Fruit fly (Drosophila melanogaster) whole organism, embryonic: ENCODE measurements around the gene Rnp4F.

Experiments used
- Abd-B ChIP-seq: fragments of 200-800 bp; sonication (Bioruptor generic); optimal IDR thresholded peaks from 2 replicates; lab custom pipeline; 2018; ENCODE audit warnings: missing biosample characterization, mild to moderate bottlenecking, missing genetic modification characterization, moderate library complexity
- Adf1 ChIP-seq: fragments of 200-800 bp; sonication (Bioruptor generic); IDR thresholded peaks from 2 replicates; pipeline ENCODE4 v1.3.6; 2022; ENCODE audit warnings: missing biosample characterization, missing genetic modification characterization
- Awh ChIP-seq: fragments of 200-800 bp; sonication (Bioruptor generic); IDR thresholded peaks from 2 replicates; pipeline ENCODE4, ENCODE4 v1.3.6; 2022; ENCODE audit warnings: missing biosample characterization, missing genetic modification characterization
- BEAF-32 ChIP-seq: fragments of 200-800 bp; sonication (Bioruptor generic); optimal IDR thresholded peaks from 3 replicates; lab custom pipeline; 2017; ENCODE audit warnings: missing biosample characterization, missing genetic modification characterization, mild to moderate bottlenecking, moderate library complexity, missing genetic modification reagents
- Bgb ChIP-seq: fragments of 200-800 bp; sonication (Bioruptor generic); IDR thresholded peaks from 2 replicates; pipeline ENCODE4 v1.3.6; 2022; ENCODE audit warnings: missing biosample characterization, missing genetic modification characterization; ENCODE audit not compliant: partially characterized antibody
- CG10274 ChIP-seq: fragments of 200-800 bp; sonication (Bioruptor generic); optimal IDR thresholded peaks from 3 replicates; lab custom pipeline; 2017; ENCODE audit warnings: missing biosample characterization, mild to moderate bottlenecking, missing genetic modification characterization
- CG10431 ChIP-seq: fragments of 200-800 bp; sonication (Bioruptor generic); optimal IDR thresholded peaks from 3 replicates; lab custom pipeline; 2018; ENCODE audit warnings: missing biosample characterization, mild to moderate bottlenecking, missing genetic modification characterization
- CG12071 ChIP-seq: fragments of 200-800 bp; sonication (Bioruptor generic); optimal IDR thresholded peaks from 3 replicates; lab custom pipeline; 2018; ENCODE audit warnings: missing biosample characterization, mild to moderate bottlenecking, missing genetic modification characterization
- CG12155 ChIP-seq: fragments of 200-800 bp; sonication (Bioruptor generic); optimal IDR thresholded peaks from 3 replicates; lab custom pipeline; 2016; ENCODE audit warnings: missing biosample characterization, missing genetic modification characterization
- CG1233 ChIP-seq: fragments of 200-800 bp; sonication (Bioruptor generic); optimal IDR thresholded peaks from 4 replicates; lab custom pipeline; 2018; ENCODE audit warnings: missing biosample characterization, mild to moderate bottlenecking, missing genetic modification characterization
- CG12659 ChIP-seq: fragments of 200-800 bp; sonication (Bioruptor generic); optimal IDR thresholded peaks from 3 replicates; lab custom pipeline; 2017; ENCODE audit warnings: mild to moderate bottlenecking, missing biosample characterization, missing genetic modification reagents, missing genetic modification characterization
- CG13894 ChIP-seq: fragments of 200-800 bp; sonication (Bioruptor generic); optimal IDR thresholded peaks from 3 replicates; lab custom pipeline; 2018; ENCODE audit warnings: missing biosample characterization, mild to moderate bottlenecking, missing genetic modification characterization, moderate library complexity
- CG14860 ChIP-seq: fragments of 200-800 bp; sonication (Bioruptor generic); IDR thresholded peaks from 3 replicates; pipeline ENCODE4 v1.3.6; 2022; ENCODE audit warnings: missing biosample characterization, missing genetic modification characterization; ENCODE audit not compliant: partially characterized antibody
- CG15479 ChIP-seq: fragments of 200-800 bp; sonication (Bioruptor generic); optimal IDR thresholded peaks from 3 replicates; lab custom pipeline; 2019; ENCODE audit warnings: missing biosample characterization, mild to moderate bottlenecking, missing genetic modification characterization, moderate library complexity
- CG1603 ChIP-seq: fragments of 200-800 bp; sonication (Bioruptor generic); optimal IDR thresholded peaks from 2 replicates; lab custom pipeline; 2019; ENCODE audit warnings: missing biosample characterization, mild to moderate bottlenecking, missing genetic modification characterization, moderate library complexity
- CG17612 ChIP-seq: fragments of 200-800 bp; sonication (Bioruptor generic); IDR thresholded peaks from 2 replicates; pipeline ENCODE4 v1.3.6; 2022; ENCODE audit warnings: missing biosample characterization, missing genetic modification characterization
- CG17829 ChIP-seq: fragments of 200-800 bp; optimal IDR thresholded peaks from 2 replicates; lab custom pipeline; 2019; ENCODE audit warnings: missing biosample characterization, mild to moderate bottlenecking, missing genetic modification characterization, moderate library complexity
- CG17912 ChIP-seq: fragments of 200-800 bp; sonication (Bioruptor generic); optimal IDR thresholded peaks from 2 replicates; lab custom pipeline; 2018; ENCODE audit warnings: missing biosample characterization, mild to moderate bottlenecking, missing genetic modification characterization
- CG2202 ChIP-seq: fragments of 200-800 bp; sonication (Bioruptor generic); optimal IDR thresholded peaks from 2 replicates; lab custom pipeline; 2018; ENCODE audit warnings: missing biosample characterization, mild to moderate bottlenecking, missing genetic modification characterization
- CG3281 ChIP-seq: fragments of 200-800 bp; sonication (Bioruptor generic); optimal IDR thresholded peaks from 3 replicates; lab custom pipeline; 2017; ENCODE audit warnings: missing biosample characterization, mild to moderate bottlenecking, missing genetic modification characterization
- CG4360 ChIP-seq: fragments of 200-800 bp; sonication (Bioruptor generic); IDR thresholded peaks from 2 replicates; pipeline ENCODE4 v1.3.6; 2022; ENCODE audit warnings: missing biosample characterization, missing genetic modification characterization
- CG5245 ChIP-seq: fragments of 200-800 bp; sonication (Bioruptor generic); optimal IDR thresholded peaks from 3 replicates; lab custom pipeline; 2016; ENCODE audit warnings: missing biosample characterization, missing genetic modification characterization
- CG6689 ChIP-seq: fragments of 200-800 bp; sonication (Bioruptor generic); IDR thresholded peaks from 2 replicates; pipeline ENCODE4 v1.3.6; 2022; ENCODE audit warnings: missing biosample characterization, missing genetic modification characterization
- CG6765 ChIP-seq: fragments of 200-800 bp; sonication (Bioruptor generic); optimal IDR thresholded peaks from 3 replicates; lab custom pipeline; 2017; ENCODE audit warnings: missing biosample characterization, mild to moderate bottlenecking, missing genetic modification characterization
- CG7556 ChIP-seq: fragments of 200-800 bp; sonication (Bioruptor generic); optimal IDR thresholded peaks from 2 replicates; lab custom pipeline; 2017; ENCODE audit warnings: missing biosample characterization, mild to moderate bottlenecking, missing genetic modification characterization
- CG7745 ChIP-seq: fragments of 200-800 bp; sonication (Bioruptor generic); optimal IDR thresholded peaks from 2 replicates; lab custom pipeline; 2018; ENCODE audit warnings: missing biosample characterization, mild to moderate bottlenecking, missing genetic modification characterization, moderate library complexity
- CG8765 ChIP-seq: fragments of 200-800 bp; sonication (Bioruptor generic); IDR thresholded peaks from 2 replicates; pipeline ENCODE4 v1.3.6; 2022; ENCODE audit warnings: missing biosample characterization, missing genetic modification characterization
- D ChIP-seq, 2 experiments: fragments of 200-800 bp in 1 of 2; fragments of >200 bp in 1 of 2; sonication (Bioruptor generic) in 1 of 2; optimal IDR thresholded peaks; 2 replicates in 1 of 2; 3 replicates in 1 of 2; lab custom pipeline; 2017; ENCODE audit warnings: mild to moderate bottlenecking in 1 of 2, missing biosample characterization in 1 of 2, missing genetic modification characterization in 1 of 2, missing genetic modification reagents in 1 of 2
- Dfd ChIP-seq, 2 experiments: fragments of >200 bp; optimal IDR thresholded peaks; 2 replicates each; lab custom pipeline; 2017; ENCODE audit warnings: missing biosample characterization in 2 of 2, missing genetic modification characterization in 2 of 2
- H2.0 ChIP-seq: fragments of 200-800 bp; sonication (Bioruptor generic); IDR thresholded peaks from 2 replicates; pipeline ENCODE4 v1.3.6; 2022; ENCODE audit warnings: missing biosample characterization, missing genetic modification characterization
- MESR4 ChIP-seq: fragments of 200-800 bp; sonication (Bioruptor generic); optimal IDR thresholded peaks from 2 replicates; lab custom pipeline; 2018; ENCODE audit warnings: missing biosample characterization, mild to moderate bottlenecking, missing genetic modification characterization, moderate library complexity
- MTF-1 ChIP-seq: fragments of 200-800 bp; sonication (Bioruptor generic); optimal IDR thresholded peaks from 2 replicates; lab custom pipeline; 2018; ENCODE audit warnings: missing biosample characterization, mild to moderate bottlenecking, missing genetic modification characterization, borderline replicate concordance
- Neu2 ChIP-seq: fragments of 200-800 bp; sonication (Bioruptor generic); optimal IDR thresholded peaks from 3 replicates; lab custom pipeline; 2016; ENCODE audit warnings: missing biosample characterization, missing genetic modification characterization, borderline replicate concordance
- Oli ChIP-seq: fragments of 200-800 bp; sonication (Bioruptor generic); optimal IDR thresholded peaks from 2 replicates; lab custom pipeline; 2018; ENCODE audit warnings: missing biosample characterization, mild to moderate bottlenecking, missing genetic modification characterization, moderate library complexity
- Rfx ChIP-seq: fragments of 200-800 bp; sonication (Bioruptor generic); IDR thresholded peaks from 2 replicates; pipeline ENCODE4 v1.3.6; 2022; ENCODE audit warnings: missing biosample characterization, missing genetic modification characterization
- Tbp ChIP-seq: fragments of >200 bp; optimal IDR thresholded peaks from 2 replicates; lab custom pipeline; 2018; ENCODE audit warnings: missing biosample characterization, missing genetic modification characterization
- Xbp1 ChIP-seq: fragments of 200-800 bp; sonication (Bioruptor generic); optimal IDR thresholded peaks from 3 replicates; lab custom pipeline; 2016; ENCODE audit warnings: missing biosample characterization, mild to moderate bottlenecking, missing genetic modification characterization
- al ChIP-seq: fragments of 200-800 bp; sonication (Bioruptor generic); IDR thresholded peaks from 2 replicates; pipeline ENCODE4 v1.3.6; 2022; ENCODE audit warnings: missing biosample characterization, missing genetic modification characterization
- croc ChIP-seq: fragments of 200-800 bp; sonication (Bioruptor generic); conservative IDR thresholded peaks from 3 replicates; pipeline ENCODE4 v1.3.6; 2022; ENCODE audit warnings: missing biosample characterization, missing genetic modification characterization
- da ChIP-seq: fragments of 200-800 bp; sonication (Bioruptor generic); optimal IDR thresholded peaks from 2 replicates; lab custom pipeline; 2016; ENCODE audit warnings: missing biosample characterization, missing genetic modification characterization
- ftz-f1 ChIP-seq: fragments of 200-800 bp; sonication (Bioruptor generic); optimal IDR thresholded peaks from 2 replicates; lab custom pipeline; 2016; ENCODE audit warnings: missing biosample characterization, missing genetic modification characterization
- gcm ChIP-seq: fragments of 200-800 bp; sonication (Bioruptor generic); optimal IDR thresholded peaks from 2 replicates; lab custom pipeline; 2019; ENCODE audit warnings: missing biosample characterization, mild to moderate bottlenecking, missing genetic modification characterization, moderate library complexity
- lola ChIP-seq, 3 experiments: fragments of >200 bp in 2 of 3; fragments of 200-800 bp in 1 of 3; sonication (Bioruptor generic) in 1 of 3; optimal IDR thresholded peaks; 2 replicates each; lab custom pipeline; 2017 to 2019; ENCODE audit warnings: missing biosample characterization in 3 of 3, missing genetic modification characterization in 3 of 3, mild to moderate bottlenecking in 1 of 3, moderate library complexity in 1 of 3
- peb ChIP-seq: fragments of 200-800 bp; sonication (Bioruptor generic); IDR thresholded peaks from 2 replicates; pipeline ENCODE4 v1.3.6; 2022; ENCODE audit warnings: missing biosample characterization, missing genetic modification characterization
- rib ChIP-seq: fragments of 200-800 bp; sonication (Bioruptor generic); IDR thresholded peaks from 2 replicates; pipeline ENCODE4 v1.3.6; 2022; ENCODE audit warnings: missing biosample characterization, missing genetic modification characterization
- sd ChIP-seq: fragments of 200-800 bp; sonication (Bioruptor generic); optimal IDR thresholded peaks from 3 replicates; lab custom pipeline; 2018; ENCODE audit warnings: missing biosample characterization, mild to moderate bottlenecking, missing genetic modification characterization, moderate library complexity
- sima ChIP-seq: fragments of 200-800 bp; sonication (Bioruptor generic); optimal IDR thresholded peaks from 2 replicates; lab custom pipeline; 2016; ENCODE audit warnings: missing biosample characterization, missing genetic modification characterization
- slp2 ChIP-seq: fragments of 200-800 bp; sonication (Bioruptor generic); optimal IDR thresholded peaks from 2 replicates; lab custom pipeline; 2016; ENCODE audit warnings: missing biosample characterization, missing genetic modification characterization
- wek ChIP-seq: fragments of 200-800 bp; sonication (Bioruptor generic); optimal IDR thresholded peaks from 3 replicates; lab custom pipeline; 2018; ENCODE audit warnings: missing biosample characterization, mild to moderate bottlenecking, missing genetic modification characterization, moderate library complexity
- zfh1 ChIP-seq: fragments of 200-800 bp; sonication (Bioruptor generic); IDR thresholded peaks from 3 replicates; pipeline ENCODE4 v1.3.6; 2022; ENCODE audit warnings: missing biosample characterization, missing genetic modification characterization

The Rnp4F gene

dm6 chrX:5357035-5357434, 34.5 kb upstream of the Rnp4F start (continued):
- TF ChIP-seq H2.0 (GFP tag; lab: Robert Waterston, UW) (no peak), CG2202 (tag; lab: Kevin White, UChicago) (no peak), Tbp (GFP tag; lab: Kevin White, UChicago) (no peak), CG12071 (GFP tag; lab: Kevin White, UChicago) (no peak), D (optimal IDR thresholded peaks at IDR 0.05; lab: Kevin White, UChicago) (no peak), D (GFP tag; optimal IDR thresholded peaks at IDR 0.05; lab: Kevin White, UChicago) (no peak), CG4360 (GFP tag; lab: Robert Waterston, UW) (no peak), lola (GFP tag; optimal IDR thresholded peaks at IDR 0.05; lab: Kevin White, UChicago) (no peak), CG7745 (tag; lab: Kevin White, UChicago) (no peak), CG6765 (GFP tag; lab: Kevin White, UChicago) (no peak), CG15479 (GFP tag; lab: Kevin White, UChicago) (no peak), CG10431 (GFP tag; lab: Kevin White, UChicago) (no peak), CG3281 (no peak), da (GFP tag; lab: Kevin White, UChicago) (no peak), zfh1 (GFP tag; lab: Robert Waterston, UW) (no peak), Awh (GFP tag; lab: Robert Waterston, UW) (no peak), al (0 out of 2 replicates have a peak, but pooled peaks have one; percentile 20), CG12659 (GFP tag; lab: Kevin White, UChicago) (no peak), Abd-B (no peak), CG17829 (tag; lab: Kevin White, UChicago) (no peak), Rfx (GFP tag; lab: Robert Waterston, UW) (peak; percentile 37; the same call in 1 of the 2 replicates), Dfd (GFP tag; optimal IDR thresholded peaks at IDR 0.05; lab: Kevin White, UChicago) (no peak), CG12155 (GFP tag; lab: Kevin White, UChicago) (no peak), CG1233 (GFP tag; lab: Kevin White, UChicago) (no peak), BEAF-32 (GFP tag; lab: Kevin White, UChicago) (no peak), MESR4 (no peak), slp2 (no peak), MTF-1 (GFP tag; lab: Kevin White, UChicago) (no peak), CG5245 (GFP tag; lab: Kevin White, UChicago) (no peak), CG7556 (GFP tag; lab: Kevin White, UChicago) (no peak), Adf1 (GFP tag; lab: Robert Waterston, UW) (no peak), CG17612 (no peak), CG14860 (GFP tag; lab: Robert Waterston, UW) (no peak), CG10274 (GFP tag; lab: Kevin White, UChicago) (no peak), sd (tag; lab: Kevin White, UChicago) (no peak), sima (GFP tag; lab: Kevin White, UChicago) (no peak), gcm (GFP tag; lab: Kevin White, UChicago) (no peak), croc (GFP tag; lab: Robert Waterston, UW) (no peak), peb (GFP tag; lab: Robert Waterston, UW) (no peak), Bgb (GFP tag; lab: Robert Waterston, UW) (no peak), CG8765 (GFP tag; lab: Robert Waterston, UW) (no peak), CG1603 (tag; lab: Kevin White, UChicago) (peak; percentile 25), rib (GFP tag; lab: Robert Waterston, UW) (no peak), Oli (peak; percentile 24), CG17912 (GFP tag; lab: Kevin White, UChicago) (no peak), Xbp1 (GFP tag; lab: Kevin White, UChicago) (peak; percentile 10), Neu2 (no peak), wek (GFP tag; lab: Kevin White, UChicago) (no peak), ftz-f1 (GFP tag; lab: Kevin White, UChicago) (no peak), CG6689 (GFP tag; lab: Robert Waterston, UW) (0 out of 2 replicates have a peak, but pooled peaks have one; percentile 21), CG13894 (tag; lab: Kevin White, UChicago) (no peak)
